6 worm cellular contexts compared by ENCODE assay signal in the genomic region with DNA sequence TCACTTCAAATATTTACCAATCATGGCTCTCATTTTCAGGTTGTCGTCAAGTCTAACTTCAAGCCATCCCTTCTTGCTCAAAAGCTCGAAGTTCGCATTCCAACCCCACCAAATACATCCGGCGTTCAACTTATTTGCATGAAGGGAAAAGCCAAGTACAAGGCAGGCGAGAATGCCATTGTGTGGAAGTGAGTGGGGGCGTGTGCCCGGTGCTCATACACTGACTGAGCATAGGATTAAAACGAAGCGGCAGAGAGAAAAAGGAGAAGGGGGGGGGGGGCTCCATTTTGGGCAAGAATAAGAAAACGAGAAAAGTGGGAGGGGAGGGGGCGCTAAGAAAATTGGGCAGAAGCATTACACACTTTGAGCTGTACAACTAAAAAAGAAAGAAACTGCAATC.
TF ChIP-seq lines count a peak whose summit lies in the region.

No protein-coding gene starts in this region.

TF ChIP-seq in whole organism, L1 larva, 84 proteins besides CTCF, POLR2A, EP300 and RAD21:
- TF ChIP-seq nhr-20 (tag; optimal IDR thresholded peaks at IDR 0.05; lab: Kevin White, UChicago) (no peak), ceh-82 (tag; optimal IDR thresholded peaks at IDR 0.05; lab: Kevin White, UChicago) (peak in 1 of 3 experiments; percentile 2), lin-14 (GFP tag; optimal IDR thresholded peaks at IDR 0.05; lab: Kevin White, UChicago) (peak; percentile 63), lin-39 (tag; optimal IDR thresholded peaks at IDR 0.05; lab: Kevin White, UChicago) (no peak), alr-1 (tag; optimal IDR thresholded peaks at IDR 0.05; lab: Kevin White, UChicago; ENCODE audit: borderline replicate concordance) (no peak), snu-23 (GFP tag; optimal IDR thresholded peaks at IDR 0.05; lab: Kevin White, UChicago) (no peak), ceh-8 (GFP tag; optimal IDR thresholded peaks at IDR 0.05; lab: Kevin White, UChicago) (no peak), xbp-1 (tag; optimal IDR thresholded peaks at IDR 0.05; lab: Kevin White, UChicago) (no peak)

TF ChIP-seq in whole organism, L2 larva, 48 proteins besides CTCF, POLR2A, EP300 and RAD21:
- TF ChIP-seq unc-62 (GFP tag; optimal IDR thresholded peaks at IDR 0.05; lab: Kevin White, UChicago), result no peak
- TF ChIP-seq Y55F3AM.14 (GFP tag; optimal IDR thresholded peaks at IDR 0.05; lab: Kevin White, UChicago), result peak; percentile 10

TF ChIP-seq in whole organism, L3 larva, 47 proteins besides CTCF, POLR2A, EP300 and RAD21:
- TF ChIP-seq ztf-4 (tag; optimal IDR thresholded peaks at IDR 0.05; lab: Kevin White, UChicago) (no peak), fkh-10 (GFP tag; optimal IDR thresholded peaks at IDR 0.05; lab: Kevin White, UChicago) (no peak), lin-39 (tag; optimal IDR thresholded peaks at IDR 0.05; lab: Kevin White, UChicago) (no peak), nfya-1 (tag; optimal IDR thresholded peaks at IDR 0.05; lab: Kevin White, UChicago; ENCODE audit: insufficient read depth) (peak; percentile 27)
TF ChIP-seq in whole organism, L3 larva: peak in this region for 1.

TF ChIP-seq in whole organism, L4 larva, 104 proteins besides CTCF, POLR2A, EP300 and RAD21:
- TF ChIP-seq fkh-10 (GFP tag; optimal IDR thresholded peaks at IDR 0.05; lab: Kevin White, UChicago), result no peak
- no peak; the same call in 1 of the 2 replicates for TF ChIP-seq egl-43 (GFP tag; IDR thresholded peaks at IDR 0.05; lab: Robert Waterston, UW)
- no peak for TF ChIP-seq F49E8.2 (tag; optimal IDR thresholded peaks at IDR 0.05; lab: Kevin White, UChicago; ENCODE audit: borderline replicate concordance)
- TF ChIP-seq daf-8 (GFP tag; IDR thresholded peaks at IDR 0.05; lab: Robert Waterston, UW), result no peak
- no peak for TF ChIP-seq ceh-28 (tag; optimal IDR thresholded peaks at IDR 0.05; lab: Kevin White, UChicago)
- TF ChIP-seq hmg-1.1 (GFP tag; IDR thresholded peaks at IDR 0.05; lab: Robert Waterston, UW), result 0 out of 2 replicates have a peak, but pooled peaks have one; percentile 19
- no peak for TF ChIP-seq gei-8 (GFP tag; optimal IDR thresholded peaks at IDR 0.05; lab: Kevin White, UChicago)
- TF ChIP-seq aha-1 (tag; lab: Kevin White, UChicago), result peak; percentile 81
- TF ChIP-seq Y48G9A.11 (GFP tag; IDR thresholded peaks at IDR 0.05; lab: Robert Waterston, UW), result no peak
- TF ChIP-seq mxl-3 (GFP tag; optimal IDR thresholded peaks at IDR 0.05; lab: Kevin White, UChicago), result no peak
- TF ChIP-seq spr-1 (tag; optimal IDR thresholded peaks at IDR 0.05; lab: Kevin White, UChicago), result no peak

TF ChIP-seq in whole organism, mixed stage, embryonic, 35 proteins besides CTCF, POLR2A, EP300 and RAD21:
- TF ChIP-seq ces-1 (GFP tag; optimal IDR thresholded peaks at IDR 0.05; lab: Kevin White, UChicago), result peak; percentile 25
- no peak for TF ChIP-seq ztf-11 (tag; optimal IDR thresholded peaks at IDR 0.05; lab: Kevin White, UChicago)
- TF ChIP-seq mls-2 (tag; optimal IDR thresholded peaks at IDR 0.05; lab: Kevin White, UChicago), result peak; percentile 7
- no peak for TF ChIP-seq mab-5 (tag; optimal IDR thresholded peaks at IDR 0.05; lab: Kevin White, UChicago)

TF ChIP-seq in whole organism, young adult, 124 proteins besides CTCF, POLR2A, EP300 and RAD21:
- TF ChIP-seq zfh-2 (GFP tag; conservative IDR thresholded peaks at IDR 0.05; lab: Robert Waterston, UW) (peak; percentile 33; the same call in 1 of the 2 replicates), hrde-1 (tag; optimal IDR thresholded peaks at IDR 0.05; lab: Kevin White, UChicago; ENCODE audit: borderline replicate concordance) (no peak)
